Fruit fly (Drosophila melanogaster) whole organism, embryonic: Measurements from ENCODE around the gene Son.

Experiments used
- C15 ChIP-seq: fragments of 200-800 bp; sonication (Bioruptor generic); IDR thresholded peaks from 3 replicates; pipeline ENCODE4 v1.3.6; 2022; ENCODE audit warnings: missing biosample characterization, missing genetic modification characterization
- CG13123 ChIP-seq: fragments of 200-800 bp; sonication (Bioruptor generic); optimal IDR thresholded peaks from 2 replicates; lab custom pipeline; 2016; ENCODE audit warnings: missing biosample characterization, missing genetic modification characterization
- CG13296 ChIP-seq: fragments of 200-800 bp; sonication (Bioruptor generic); optimal IDR thresholded peaks from 3 replicates; lab custom pipeline; 2018; ENCODE audit warnings: missing biosample characterization, mild to moderate bottlenecking, missing genetic modification characterization
- CG13624 ChIP-seq: fragments of 200-800 bp; sonication (Bioruptor generic); optimal IDR thresholded peaks from 2 replicates; lab custom pipeline; 2016; ENCODE audit warnings: missing biosample characterization, missing genetic modification characterization
- CG14667 ChIP-seq: fragments of 200-800 bp; sonication (Bioruptor generic); IDR thresholded peaks from 2 replicates; pipeline ENCODE4 v1.3.6; 2022; ENCODE audit warnings: missing biosample characterization, missing genetic modification characterization
- CG16813 ChIP-seq: fragments of 200-800 bp; sonication (Bioruptor generic); IDR thresholded peaks from 3 replicates; pipeline ENCODE4 v1.3.6; 2022; ENCODE audit warnings: missing biosample characterization, missing genetic modification characterization; ENCODE audit not compliant: partially characterized antibody
- CG17802 ChIP-seq: fragments of 200-800 bp; sonication (Bioruptor generic); optimal IDR thresholded peaks from 2 replicates; lab custom pipeline; 2018; ENCODE audit warnings: missing biosample characterization, mild to moderate bottlenecking, missing genetic modification characterization, moderate library complexity
- CG2129 ChIP-seq: fragments of 200-800 bp; sonication (Bioruptor generic); IDR thresholded peaks from 2 replicates; pipeline ENCODE4 v1.3.6; 2022; ENCODE audit warnings: missing biosample characterization, missing genetic modification characterization; ENCODE audit not compliant: partially characterized antibody
- CG30431 ChIP-seq: fragments of 200-800 bp; sonication (Bioruptor generic); optimal IDR thresholded peaks from 2 replicates; lab custom pipeline; 2017; ENCODE audit warnings: missing biosample characterization, missing genetic modification characterization
- CG33557 ChIP-seq: fragments of 200-800 bp; sonication (Bioruptor generic); optimal IDR thresholded peaks from 2 replicates; lab custom pipeline; 2019; ENCODE audit warnings: missing biosample characterization, mild to moderate bottlenecking, missing genetic modification characterization, moderate library complexity
- CG3407 ChIP-seq: fragments of 200-800 bp; sonication (Bioruptor generic); optimal IDR thresholded peaks from 2 replicates; lab custom pipeline; 2018; ENCODE audit warnings: missing biosample characterization, mild to moderate bottlenecking, missing genetic modification characterization
- CG34224 ChIP-seq: fragments of 200-800 bp; sonication (Bioruptor generic); IDR thresholded peaks from 3 replicates; pipeline ENCODE4 v1.3.6; 2022; ENCODE audit warnings: missing biosample characterization, missing genetic modification characterization; ENCODE audit not compliant: partially characterized antibody
- CG4730 ChIP-seq: fragments of 200-800 bp; sonication (Bioruptor generic); IDR thresholded peaks from 2 replicates; pipeline ENCODE4 v1.3.6; 2022; ENCODE audit warnings: missing biosample characterization, missing genetic modification characterization
- CG4854 ChIP-seq: fragments of 200-800 bp; sonication (Bioruptor generic); optimal IDR thresholded peaks from 2 replicates; lab custom pipeline; 2016; ENCODE audit warnings: missing biosample characterization, missing genetic modification characterization, inconsistent platforms
- CG5180 ChIP-seq: fragments of 200-800 bp; sonication (Bioruptor generic); optimal IDR thresholded peaks from 3 replicates; lab custom pipeline; 2017; ENCODE audit warnings: missing biosample characterization, missing genetic modification characterization, mild to moderate bottlenecking, moderate library complexity, missing genetic modification reagents
- CG7745 ChIP-seq: fragments of 200-800 bp; sonication (Bioruptor generic); optimal IDR thresholded peaks from 2 replicates; lab custom pipeline; 2018; ENCODE audit warnings: missing biosample characterization, mild to moderate bottlenecking, missing genetic modification characterization, moderate library complexity
- CG9437 ChIP-seq: fragments of 200-800 bp; sonication (Bioruptor generic); optimal IDR thresholded peaks from 2 replicates; lab custom pipeline; 2018; ENCODE audit warnings: missing biosample characterization, mild to moderate bottlenecking, missing genetic modification characterization
- Camta ChIP-seq: fragments of 200-800 bp; sonication (Bioruptor generic); optimal IDR thresholded peaks from 2 replicates; lab custom pipeline; 2016; ENCODE audit warnings: missing biosample characterization, missing genetic modification characterization
- D19A ChIP-seq: fragments of 200-800 bp; optimal IDR thresholded peaks from 3 replicates; lab custom pipeline; 2019; ENCODE audit warnings: missing biosample characterization, mild to moderate bottlenecking, missing genetic modification characterization, moderate library complexity
- Dref ChIP-seq: fragments of 200-800 bp; sonication (Bioruptor generic); IDR thresholded peaks from 2 replicates; pipeline ENCODE4 v1.3.6; 2022; ENCODE audit warnings: missing biosample characterization, missing genetic modification characterization
- E2f1 ChIP-seq: fragments of 200-800 bp; sonication (Bioruptor generic); IDR thresholded peaks from 2 replicates; pipeline ENCODE4 v1.3.6; 2022; ENCODE audit warnings: missing biosample characterization, missing genetic modification characterization
- Ets65A ChIP-seq: fragments of 200-800 bp; sonication (Bioruptor generic); peaks from one replicate; lab custom pipeline; 2016; ENCODE audit warnings: missing biosample characterization, missing genetic modification characterization
- Fer2 ChIP-seq: fragments of 200-800 bp; sonication (Bioruptor generic); optimal IDR thresholded peaks from 2 replicates; lab custom pipeline; 2018; ENCODE audit warnings: missing biosample characterization, mild to moderate bottlenecking, missing genetic modification characterization, moderate library complexity
- Lpt ChIP-seq: fragments of >200 bp; optimal IDR thresholded peaks from 2 replicates; lab custom pipeline; 2018; ENCODE audit warnings: missing biosample characterization, missing genetic modification characterization
- NK7.1 ChIP-seq: fragments of 200-800 bp; sonication (Bioruptor generic); optimal IDR thresholded peaks from 3 replicates; lab custom pipeline; 2016; ENCODE audit warnings: missing biosample characterization, missing genetic modification characterization
- Scr ChIP-seq: fragments of 200-800 bp; sonication (Bioruptor generic); IDR thresholded peaks from 2 replicates; pipeline ENCODE4 v1.3.6; 2022; ENCODE audit warnings: missing biosample characterization, missing genetic modification characterization; ENCODE audit not compliant: partially characterized antibody
- Spps ChIP-seq: fragments of 200-800 bp; sonication (Bioruptor generic); optimal IDR thresholded peaks from 2 replicates; lab custom pipeline; 2018; ENCODE audit warnings: missing biosample characterization, mild to moderate bottlenecking, missing genetic modification characterization
- Ssrp ChIP-seq: fragments of 200-800 bp; sonication (Bioruptor generic); optimal IDR thresholded peaks from 2 replicates; lab custom pipeline; 2018; ENCODE audit warnings: missing biosample characterization, mild to moderate bottlenecking, missing genetic modification characterization, moderate library complexity
- Stat92E ChIP-seq, 3 experiments: fragments of >200 bp in 2 of 3; fragments of 200-800 bp in 1 of 3; sonication (Bioruptor generic) in 1 of 3; optimal IDR thresholded peaks; 2 replicates each; lab custom pipeline; 2017 to 2019; ENCODE audit warnings: missing biosample characterization in 3 of 3, missing genetic modification characterization in 3 of 3, mild to moderate bottlenecking in 1 of 3, moderate library complexity in 1 of 3
- Taf1 ChIP-seq: fragments of 200-800 bp; sonication (Bioruptor generic); IDR thresholded peaks from 2 replicates; pipeline ENCODE4 v1.3.6; 2022; ENCODE audit warnings: missing biosample characterization, missing genetic modification characterization
- YL-1 ChIP-seq: fragments of 200-800 bp; sonication (Bioruptor generic); optimal IDR thresholded peaks from 3 replicates; lab custom pipeline; 2017; ENCODE audit warnings: missing biosample characterization, mild to moderate bottlenecking, missing genetic modification characterization
- bigmax ChIP-seq: fragments of 200-800 bp; sonication (Bioruptor generic); optimal IDR thresholded peaks from 2 replicates; lab custom pipeline; 2018; ENCODE audit warnings: missing biosample characterization, mild to moderate bottlenecking, missing genetic modification characterization
- chn ChIP-seq: fragments of 200-800 bp; sonication (Bioruptor generic); optimal IDR thresholded peaks from 2 replicates; lab custom pipeline; 2016; ENCODE audit warnings: missing biosample characterization, missing genetic modification characterization
- dpn ChIP-seq, 2 experiments: fragments of 200-800 bp; sonication (Bioruptor generic); optimal IDR thresholded peaks; 3 replicates each; lab custom pipeline; 2016; ENCODE audit warnings: missing biosample characterization in 2 of 2, missing genetic modification characterization in 2 of 2
- ewg ChIP-seq: fragments of 200-800 bp; sonication (Bioruptor generic); optimal IDR thresholded peaks from 3 replicates; lab custom pipeline; 2017; ENCODE audit warnings: mild to moderate bottlenecking, missing biosample characterization, missing genetic modification reagents, missing genetic modification characterization
- gem ChIP-seq: fragments of 200-800 bp; sonication (Bioruptor generic); optimal IDR thresholded peaks from 2 replicates; lab custom pipeline; 2019; ENCODE audit warnings: missing biosample characterization, mild to moderate bottlenecking, missing genetic modification characterization, moderate library complexity
- grn ChIP-seq: fragments of 200-800 bp; sonication (Bioruptor generic); optimal IDR thresholded peaks from 3 replicates; lab custom pipeline; 2017; ENCODE audit warnings: missing biosample characterization, missing genetic modification characterization
- ken ChIP-seq: fragments of 200-800 bp; sonication (Bioruptor generic); IDR thresholded peaks from 3 replicates; pipeline ENCODE4 v1.3.6; 2022; ENCODE audit warnings: missing biosample characterization, missing genetic modification characterization
- luna ChIP-seq: fragments of 200-800 bp; sonication (Bioruptor generic); optimal IDR thresholded peaks from 2 replicates; lab custom pipeline; 2016; ENCODE audit warnings: missing biosample characterization, missing genetic modification characterization
- pb ChIP-seq: fragments of 200-800 bp; sonication (Bioruptor generic); optimal IDR thresholded peaks from 3 replicates; lab custom pipeline; 2016; ENCODE audit warnings: missing biosample characterization, missing genetic modification characterization
- pzg ChIP-seq: fragments of 200-800 bp; sonication (Bioruptor generic); optimal IDR thresholded peaks from 3 replicates; lab custom pipeline; 2018; ENCODE audit warnings: missing biosample characterization, mild to moderate bottlenecking, missing genetic modification characterization, moderate library complexity
- repo ChIP-seq: fragments of 200-800 bp; sonication (Bioruptor generic); optimal IDR thresholded peaks from 2 replicates; lab custom pipeline; 2016; ENCODE audit warnings: missing biosample characterization, missing genetic modification characterization
- run ChIP-seq: fragments of 200-800 bp; sonication (Bioruptor generic); optimal IDR thresholded peaks from 3 replicates; lab custom pipeline; 2018; ENCODE audit warnings: missing biosample characterization, mild to moderate bottlenecking, missing genetic modification characterization
- sc ChIP-seq, 3 experiments: fragments of >200 bp in 2 of 3; fragments of 200-800 bp in 1 of 3; sonication (Bioruptor generic) in 1 of 3; optimal IDR thresholded peaks; 2 replicates in 2 of 3; 3 replicates in 1 of 3; lab custom pipeline; 2017; ENCODE audit warnings: mild to moderate bottlenecking in 1 of 3, missing biosample characterization in 1 of 3, missing genetic modification characterization in 1 of 3, missing genetic modification reagents in 1 of 3
- sens-2 ChIP-seq: fragments of 200-800 bp; sonication (Bioruptor generic); IDR thresholded peaks from 2 replicates; pipeline ENCODE4 v1.3.6; 2022; ENCODE audit warnings: missing biosample characterization, missing genetic modification characterization
- slbo ChIP-seq: fragments of 200-800 bp; sonication (Bioruptor generic); IDR thresholded peaks from 2 replicates; pipeline ENCODE4 v1.3.6; 2022; ENCODE audit warnings: missing biosample characterization, missing genetic modification characterization
- slou ChIP-seq: fragments of 200-800 bp; sonication (Bioruptor generic); optimal IDR thresholded peaks from 3 replicates; lab custom pipeline; 2016; ENCODE audit warnings: missing biosample characterization, missing genetic modification characterization
- toy ChIP-seq: fragments of 200-800 bp; sonication (Bioruptor generic); IDR thresholded peaks from 2 replicates; pipeline ENCODE4 v1.3.6; 2022; ENCODE audit warnings: missing biosample characterization, missing genetic modification characterization
- vnd ChIP-seq: fragments of 200-800 bp; sonication (Bioruptor generic); IDR thresholded peaks from 3 replicates; pipeline ENCODE4 v1.3.6; 2022; ENCODE audit warnings: missing biosample characterization, missing genetic modification characterization; ENCODE audit not compliant: partially characterized antibody
- wor ChIP-seq: fragments of 200-800 bp; sonication (Bioruptor generic); IDR thresholded peaks from 2 replicates; pipeline ENCODE4 v1.3.6; 2022; ENCODE audit warnings: missing biosample characterization, missing genetic modification characterization
- z ChIP-seq: fragments of 200-800 bp; sonication (Bioruptor generic); IDR thresholded peaks from 3 replicates; pipeline ENCODE4 v1.3.6; 2022; ENCODE audit warnings: missing biosample characterization, missing genetic modification characterization

Gene Son

DNA sequence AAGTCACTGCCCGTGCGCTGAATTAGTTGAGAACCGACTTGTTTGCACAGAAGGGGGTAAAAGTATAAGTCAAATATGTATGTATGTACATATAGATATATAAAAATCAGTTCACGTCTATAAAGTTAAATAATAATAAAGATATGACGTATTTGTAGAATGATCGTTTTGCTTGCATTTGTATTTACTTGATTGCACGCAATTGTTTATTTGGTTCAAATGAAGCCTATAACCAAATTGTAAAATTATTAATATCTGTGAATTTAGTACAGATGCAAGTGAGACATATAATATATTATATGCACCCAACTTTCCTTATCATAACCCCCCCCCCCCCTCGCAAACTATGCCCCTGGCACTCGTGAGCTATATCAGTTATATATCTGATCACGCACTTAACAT lies 22.7 kb downstream of the Son start (continued):
- TF ChIP-seq CG14667 (GFP tag; lab: Robert Waterston, UW): no peak
- no peak for TF ChIP-seq CG2129 (GFP tag; lab: Robert Waterston, UW)
- no peak for TF ChIP-seq toy (GFP tag; lab: Robert Waterston, UW)
- peak; percentile 5; the same call in 1 of the 2 replicates for TF ChIP-seq CG4730 (GFP tag; lab: Robert Waterston, UW)
- peak; percentile 39 for TF ChIP-seq D19A (tag; lab: Kevin White, UChicago)
- TF ChIP-seq Fer2 (tag; lab: Kevin White, UChicago): peak; percentile 23
- no peak for TF ChIP-seq dpn (GFP tag; optimal IDR thresholded peaks at IDR 0.05; lab: Kevin White, UChicago)
- TF ChIP-seq Ssrp (tag; lab: Kevin White, UChicago): peak; percentile 4
- no peak for TF ChIP-seq CG34224
- TF ChIP-seq CG13296 (GFP tag; lab: Kevin White, UChicago): peak; percentile 33
- TF ChIP-seq chn (GFP tag; lab: Kevin White, UChicago): no peak
- no peak for TF ChIP-seq repo (GFP tag; lab: Kevin White, UChicago)
- TF ChIP-seq pb (GFP tag; lab: Kevin White, UChicago): no peak
- TF ChIP-seq grn (GFP tag; lab: Kevin White, UChicago): peak; percentile 85
- no peak for TF ChIP-seq ewg (GFP tag; lab: Kevin White, UChicago)
- TF ChIP-seq ken (GFP tag; lab: Robert Waterston, UW): no peak
- no peak for TF ChIP-seq CG4854
- peak; percentile 67 for TF ChIP-seq slbo
- TF ChIP-seq run (tag; lab: Kevin White, UChicago): no peak
- TF ChIP-seq luna (GFP tag; lab: Kevin White, UChicago): no peak
- TF ChIP-seq CG13624 (GFP tag; lab: Kevin White, UChicago): peak; percentile 33
- TF ChIP-seq CG17802 (tag; lab: Kevin White, UChicago): no peak
- no peak for TF ChIP-seq slou (GFP tag; lab: Kevin White, UChicago)
- no peak for TF ChIP-seq YL-1 (GFP tag; lab: Kevin White, UChicago)
- no peak for TF ChIP-seq z (GFP tag; lab: Robert Waterston, UW)
- no peak for TF ChIP-seq Camta (GFP tag; lab: Kevin White, UChicago)
- no peak for TF ChIP-seq wor (GFP tag; lab: Robert Waterston, UW)
- no peak for TF ChIP-seq Lpt (GFP tag; lab: Kevin White, UChicago)
- no peak for TF ChIP-seq Dref (GFP tag; lab: Robert Waterston, UW)
- TF ChIP-seq Taf1 (GFP tag; lab: Robert Waterston, UW): peak; percentile 24; the same call in 1 of the 2 replicates
- TF ChIP-seq Ets65A (GFP tag; lab: Kevin White, UChicago): peak; percentile 88
- peak; percentile 12 for TF ChIP-seq CG9437
- no peak for TF ChIP-seq Scr (GFP tag; lab: Robert Waterston, UW)
- no peak for TF ChIP-seq CG7745
- TF ChIP-seq Stat92E (GFP tag; optimal IDR thresholded peaks at IDR 0.05; lab: Kevin White, UChicago): no peak
- peak; percentile 46 for TF ChIP-seq CG5180 (GFP tag; lab: Kevin White, UChicago)
- TF ChIP-seq Spps (tag; lab: Kevin White, UChicago): no peak
- TF ChIP-seq gem: peak; percentile 57
- no peak for TF ChIP-seq pzg (GFP tag; lab: Kevin White, UChicago)
- no peak for TF ChIP-seq sc (optimal IDR thresholded peaks at IDR 0.05; lab: Kevin White, UChicago)
- no peak for TF ChIP-seq sc (GFP tag; optimal IDR thresholded peaks at IDR 0.05; lab: Kevin White, UChicago)
- no peak for TF ChIP-seq CG13123 (GFP tag; lab: Kevin White, UChicago)
- peak; percentile 39 for TF ChIP-seq CG33557 (GFP tag; lab: Kevin White, UChicago)
- TF ChIP-seq vnd (GFP tag; lab: Robert Waterston, UW): no peak
- TF ChIP-seq NK7.1 (GFP tag; lab: Kevin White, UChicago): no peak
- TF ChIP-seq bigmax (GFP tag; lab: Kevin White, UChicago): no peak
- TF ChIP-seq CG30431: no peak
- no peak for TF ChIP-seq C15 (GFP tag; lab: Robert Waterston, UW)
- TF ChIP-seq E2f1: no peak
- TF ChIP-seq CG16813: no peak
- no peak for TF ChIP-seq sens-2 (GFP tag; lab: Robert Waterston, UW)
- peak; percentile 37 for TF ChIP-seq CG3407
